Worm (Caenorhabditis elegans) whole organism, L4 larva: ENCODE data around the gene lag-2.

Source experiments
- D1046.2 ChIP-seq: fragments of 200-800 bp; sonication (Bioruptor generic); IDR thresholded peaks from 2 replicates; pipeline ENCODE4 v1.3.6; 2022; ENCODE audit warnings: missing genetic modification characterization, missing compliant biosample characterization
- F44E2.7 ChIP-seq: fragments of 200-800 bp; sonication (Bioruptor generic); IDR thresholded peaks from 2 replicates; pipeline ENCODE4 v2.1.2; 2022; ENCODE audit warnings: missing genetic modification characterization, missing compliant biosample characterization
- R02D3.7 ChIP-seq: fragments of 150-350 bp; sonication (generic microtip); optimal IDR thresholded peaks from 3 replicates; lab custom pipeline; 2014; ENCODE audit warnings: missing biosample characterization, missing genetic modification characterization
- Y48G9A.11 ChIP-seq: fragments of 200-800 bp; sonication (Bioruptor generic); IDR thresholded peaks from 2 replicates; pipeline ENCODE4 v1.3.6; 2022; ENCODE audit warnings: missing genetic modification reagents, missing genetic modification characterization, missing compliant biosample characterization
- ZK337.2 ChIP-seq: fragments of 200-800 bp; sonication (Bioruptor generic); IDR thresholded peaks from 2 replicates; pipeline ENCODE4 v1.3.6; 2022; ENCODE audit warnings: missing genetic modification reagents, missing genetic modification characterization, missing compliant biosample characterization
- arid-1 ChIP-seq: fragments of 200-800 bp; sonication (Bioruptor generic); conservative IDR thresholded peaks from 2 replicates; pipeline ENCODE4 v1.3.6; 2022; ENCODE audit warnings: missing genetic modification reagents, missing genetic modification characterization, missing compliant biosample characterization
- attf-4 ChIP-seq: sonication (generic microtip); optimal IDR thresholded peaks from 3 replicates; lab custom pipeline; 2017; ENCODE audit warnings: missing biosample characterization, missing genetic modification characterization
- ceh-28 ChIP-seq: fragments of 150-350 bp; optimal IDR thresholded peaks from 2 replicates; lab custom pipeline; 2014; ENCODE audit warnings: missing biosample characterization, missing genetic modification reagents, missing genetic modification characterization
- cey-2 ChIP-seq: sonication (generic microtip); optimal IDR thresholded peaks from 3 replicates; lab custom pipeline; 2017; ENCODE audit warnings: missing genetic modification characterization, mild to moderate bottlenecking, missing compliant biosample characterization, antibody characterized with exemption, borderline replicate concordance; ENCODE audit not compliant: insufficient read depth
- ctbp-1 ChIP-seq: fragments of 200-800 bp; sonication (Bioruptor generic); IDR thresholded peaks from 2 replicates; pipeline ENCODE4 v1.3.6; 2022; ENCODE audit warnings: missing genetic modification reagents, missing genetic modification characterization, missing compliant biosample characterization
- daf-16 ChIP-seq, 3 experiments: sonication (generic microtip); optimal IDR thresholded peaks; 2 replicates each; lab custom pipeline; 2016 to 2017; ENCODE audit warnings: missing genetic modification characterization in 3 of 3, missing genetic modification reagents in 3 of 3, mild to moderate bottlenecking in 2 of 3, missing compliant biosample characterization in 2 of 3, missing biosample characterization in 1 of 3, moderate library complexity in 1 of 3
- daf-8 ChIP-seq: fragments of 200-800 bp; sonication (Bioruptor generic); IDR thresholded peaks from 2 replicates; pipeline ENCODE4 v1.3.6; 2022; ENCODE audit warnings: missing genetic modification characterization, missing compliant biosample characterization
- dmd-8 ChIP-seq: fragments of 200-800 bp; sonication (Bioruptor generic); IDR thresholded peaks from 2 replicates; pipeline ENCODE4 v1.3.6; 2022; ENCODE audit warnings: missing genetic modification characterization, missing compliant biosample characterization
- fos-1 ChIP-seq: fragments of 150-350 bp; optimal IDR thresholded peaks from 2 replicates; lab custom pipeline; 2014; ENCODE audit warnings: missing biosample characterization, missing genetic modification characterization
- gei-8 ChIP-seq: fragments of 200-800 bp; sonication (Bioruptor generic); optimal IDR thresholded peaks from 2 replicates; lab custom pipeline; 2018; ENCODE audit warnings: mild to moderate bottlenecking, missing genetic modification characterization, missing compliant biosample characterization
- hlh-11 ChIP-seq: fragments of 200-800 bp; sonication (Bioruptor generic); optimal IDR thresholded peaks from 2 replicates; lab custom pipeline; 2018; ENCODE audit warnings: mild to moderate bottlenecking, missing genetic modification characterization, missing compliant biosample characterization
- hlh-30 ChIP-seq: sonication (generic microtip); optimal IDR thresholded peaks from 2 replicates; lab custom pipeline; 2017; ENCODE audit warnings: antibody characterized with exemption, mild to moderate bottlenecking, missing genetic modification characterization, missing compliant biosample characterization; ENCODE audit not compliant: insufficient read depth
- jun-1 ChIP-seq: fragments of 150-350 bp; optimal IDR thresholded peaks from 2 replicates; lab custom pipeline; 2014; ENCODE audit warnings: missing biosample characterization, missing genetic modification reagents, missing genetic modification characterization
- lim-7 ChIP-seq: fragments of 200-800 bp; sonication (Bioruptor generic); IDR thresholded peaks from 2 replicates; pipeline ENCODE4 v1.3.6; 2022; ENCODE audit warnings: missing genetic modification characterization, missing compliant biosample characterization
- lin-29 ChIP-seq: fragments of 200-800 bp; sonication (Bioruptor generic); IDR thresholded peaks from 2 replicates; pipeline ENCODE4 v1.3.6; 2022; ENCODE audit warnings: missing genetic modification reagents, missing genetic modification characterization, missing compliant biosample characterization
- madf-5 ChIP-seq, 2 experiments: fragments of 200-800 bp; sonication (Bioruptor generic); IDR thresholded peaks; 2 replicates each; pipeline ENCODE4 v1.3.6; 2022; ENCODE audit warnings: missing compliant biosample characterization in 2 of 2, missing genetic modification characterization in 2 of 2
- madf-9 ChIP-seq: fragments of 200-800 bp; sonication (Bioruptor generic); conservative IDR thresholded peaks from 2 replicates; pipeline ENCODE4 v1.3.6; 2022; ENCODE audit warnings: missing genetic modification reagents, missing genetic modification characterization, missing compliant biosample characterization
- mes-2 ChIP-seq: sonication (generic microtip); optimal IDR thresholded peaks from 2 replicates; lab custom pipeline; 2016; ENCODE audit warnings: missing genotype, mild to moderate bottlenecking, missing genetic modification characterization, missing compliant biosample characterization; ENCODE audit not compliant: poor library complexity, severe bottlenecking
- nhr-6 ChIP-seq: fragments of 150-350 bp; optimal IDR thresholded peaks from 2 replicates; lab custom pipeline; 2014; ENCODE audit warnings: missing biosample characterization, missing genetic modification characterization
- nhr-76 ChIP-seq: fragments of 150-350 bp; optimal IDR thresholded peaks from 2 replicates; lab custom pipeline; 2014; ENCODE audit warnings: missing biosample characterization, missing genetic modification characterization
- pha-4 ChIP-seq, 2 experiments: fragments of 150-350 bp in 1 of 2; fragments of 200-800 bp in 1 of 2; sonication (Bioruptor generic) in 1 of 2; IDR thresholded peaks in 1 of 2; optimal IDR thresholded peaks in 1 of 2; 2 replicates each; pipeline versions ENCODE4 v1.3.6 to Lab custom; 2014 to 2022; ENCODE audit warnings: missing genetic modification characterization in 2 of 2, missing genetic modification reagents in 2 of 2, missing biosample characterization in 1 of 2, missing compliant biosample characterization in 1 of 2
- set-16 ChIP-seq: fragments of 200-800 bp; sonication (Bioruptor generic); IDR thresholded peaks from 2 replicates; pipeline ENCODE4 v1.3.6; 2022; ENCODE audit warnings: missing genetic modification reagents, missing genetic modification characterization, missing compliant biosample characterization
- skn-1 ChIP-seq: fragments of 150-350 bp; optimal IDR thresholded peaks from 2 replicates; lab custom pipeline; 2014; ENCODE audit warnings: missing biosample characterization, missing genetic modification characterization
- snpc-4 ChIP-seq: fragments of 150-350 bp; optimal IDR thresholded peaks from 2 replicates; lab custom pipeline; 2014; ENCODE audit warnings: missing biosample characterization, missing genetic modification characterization
- spr-3 ChIP-seq: fragments of 200-800 bp; sonication (Bioruptor generic); optimal IDR thresholded peaks from 2 replicates; lab custom pipeline; 2018; ENCODE audit warnings: mild to moderate bottlenecking, missing genetic modification characterization, missing compliant biosample characterization
- unc-130 ChIP-seq: sonication (generic microtip); optimal IDR thresholded peaks from 2 replicates; lab custom pipeline; 2016; ENCODE audit warnings: missing genetic modification reagents, missing genetic modification characterization, missing compliant biosample characterization
- unc-39 ChIP-seq: sonication (generic microtip); optimal IDR thresholded peaks from 2 replicates; lab custom pipeline; 2017; ENCODE audit warnings: missing biosample characterization, missing genetic modification characterization

Gene lag-2

DNA sequence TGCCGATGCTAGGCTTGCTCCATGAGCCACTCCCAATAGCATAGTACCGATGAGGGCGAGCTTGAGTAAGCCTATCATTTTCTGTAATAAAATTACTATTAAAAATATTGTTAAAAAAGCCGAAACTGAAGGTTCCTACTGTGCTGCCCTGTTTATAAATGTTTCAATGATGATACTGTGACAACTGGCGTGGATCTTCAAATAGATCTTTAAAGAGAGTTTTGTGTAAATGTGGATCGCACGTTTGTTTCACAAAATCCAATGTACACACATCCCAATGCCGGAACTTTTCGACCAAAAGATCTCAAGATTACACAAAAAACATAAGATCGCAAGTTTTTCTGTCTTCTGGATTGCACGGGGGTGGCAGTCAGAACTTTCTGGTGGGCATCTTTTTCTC is 22.7 kb upstream of the lag-2 start, which contains the start of gene C36C5.14:
TSS of gene C36C5.14 (minus strand) at position 101 of the 400 bp plus-strand sequence.
- TF ChIP-seq attf-4 (tag; lab: Kevin White, UChicago) (no peak), set-16 (GFP tag; lab: Robert Waterston, UW) (no peak), unc-130 (GFP tag; lab: Kevin White, UChicago) (no peak), skn-1 (tag; lab: Kevin White, UChicago) (no peak), daf-16 (GFP tag; optimal IDR thresholded peaks at IDR 0.05; lab: Kevin White, UChicago) (no peak), daf-16 (tag; optimal IDR thresholded peaks at IDR 0.05; lab: Kevin White, UChicago) (no peak), fos-1 (no peak), dmd-8 (GFP tag; lab: Robert Waterston, UW) (no peak), nhr-76 (tag; lab: Kevin White, UChicago) (no peak), R02D3.7 (tag; lab: Kevin White, UChicago) (no peak), Y48G9A.11 (no peak), unc-39 (tag; lab: Kevin White, UChicago) (no peak), cey-2 (tag; lab: Kevin White, UChicago) (no peak)

DNA sequence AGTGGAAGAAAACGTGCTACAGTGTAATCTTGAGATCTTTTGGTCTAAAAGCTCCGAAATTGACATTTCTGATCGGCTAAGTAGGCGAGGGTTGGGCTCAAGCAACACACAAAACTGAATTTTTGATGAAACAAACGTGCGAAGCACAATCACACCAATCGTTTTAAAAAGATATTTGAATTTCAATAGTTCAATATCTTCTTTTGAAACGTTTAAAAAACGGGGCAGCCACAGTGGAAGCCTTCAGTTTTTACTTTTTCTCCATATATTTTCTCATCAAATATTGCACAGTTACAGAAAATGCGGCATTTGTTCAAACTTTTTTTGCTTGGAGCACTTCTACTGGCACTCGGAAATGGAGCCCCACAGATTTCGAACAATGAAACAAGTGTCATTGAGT is 21.9 kb upstream of the lag-2 start, which contains the start of gene C36C5.4:
TSS of gene C36C5.4 (plus strand) at position 301 of the 400 bp plus-strand sequence.
- no peak for TF ChIP-seq jun-1 (tag; lab: Kevin White, UChicago)
- no peak for TF ChIP-seq ctbp-1 (GFP tag; lab: Robert Waterston, UW)
- TF ChIP-seq mes-2 (tag; lab: Kevin White, UChicago), result no peak
- no peak for TF ChIP-seq lim-7 (GFP tag; lab: Robert Waterston, UW)
- TF ChIP-seq set-16 (GFP tag; lab: Robert Waterston, UW), result no peak
- no peak for TF ChIP-seq lin-29 (GFP tag; lab: Robert Waterston, UW)
- no peak for TF ChIP-seq madf-9 (GFP tag; lab: Robert Waterston, UW)
- TF ChIP-seq gei-8 (GFP tag; lab: Kevin White, UChicago), result no peak
- TF ChIP-seq pha-4 (GFP tag; IDR thresholded peaks at IDR 0.05; lab: Robert Waterston, UW), result no peak
- TF ChIP-seq pha-4 (tag; optimal IDR thresholded peaks at IDR 0.05; lab: Kevin White, UChicago), result no peak
- TF ChIP-seq arid-1 (GFP tag; lab: Robert Waterston, UW), result no peak

DNA sequence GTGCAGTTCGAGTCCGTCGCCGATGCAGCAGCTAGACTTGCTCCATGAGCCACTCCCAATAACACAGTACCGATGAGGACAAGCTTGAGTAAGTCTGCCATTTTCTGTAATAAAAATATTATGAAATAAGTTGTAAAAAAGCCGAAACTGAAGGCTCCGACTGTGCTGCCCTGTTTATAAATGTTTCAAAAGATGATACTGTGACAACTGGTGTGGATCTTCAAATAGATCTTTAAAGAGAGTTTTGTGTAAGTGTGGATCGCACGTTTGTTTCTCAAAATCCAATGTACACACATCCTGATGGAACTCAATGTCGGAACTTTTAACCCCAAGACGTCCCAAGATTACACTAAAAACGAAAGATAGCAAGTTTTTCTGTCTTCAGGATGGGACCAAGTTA is 19.5 kb upstream of the lag-2 start, which contains the start of gene C36C5.15:
TSS of gene C36C5.15 (minus strand) at position 101 of the 400 bp plus-strand sequence.
- TF ChIP-seq ctbp-1 (GFP tag; lab: Robert Waterston, UW), result no peak
- TF ChIP-seq hlh-30, result no peak
- no peak for TF ChIP-seq snpc-4 (tag; lab: Kevin White, UChicago)
- no peak for TF ChIP-seq madf-5 (GFP tag; IDR thresholded peaks at IDR 0.05; lab: Robert Waterston, UW)
- no peak for TF ChIP-seq F44E2.7
- TF ChIP-seq D1046.2, result no peak
- no peak for TF ChIP-seq ZK337.2 (GFP tag; lab: Robert Waterston, UW)

DNA sequence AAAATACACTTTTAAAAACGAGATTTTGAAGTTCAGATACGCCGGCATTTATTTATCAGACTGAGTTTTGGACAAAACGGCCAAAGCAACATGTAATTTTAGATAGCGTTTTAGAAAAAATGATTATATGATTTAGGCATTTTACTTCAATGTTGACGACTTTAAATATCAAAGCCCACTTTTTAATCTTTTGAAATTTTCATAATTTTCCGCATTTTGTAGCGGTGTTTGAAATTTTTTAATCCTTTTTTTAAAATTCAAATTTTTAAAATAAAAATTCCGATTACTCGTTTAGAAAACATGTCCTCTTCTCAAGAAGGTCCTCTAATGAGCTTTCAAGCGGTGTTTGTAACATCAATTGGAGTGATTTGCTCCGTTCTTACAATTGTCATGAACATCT is 18.3 kb upstream of the lag-2 start, which contains the start of gene srbc-6:
TSS of gene srbc-6 (plus strand) at position 301 of the 400 bp plus-strand sequence.
- TF ChIP-seq nhr-6 (tag; lab: Kevin White, UChicago) (no peak), hlh-11 (tag; lab: Kevin White, UChicago) (no peak)

DNA sequence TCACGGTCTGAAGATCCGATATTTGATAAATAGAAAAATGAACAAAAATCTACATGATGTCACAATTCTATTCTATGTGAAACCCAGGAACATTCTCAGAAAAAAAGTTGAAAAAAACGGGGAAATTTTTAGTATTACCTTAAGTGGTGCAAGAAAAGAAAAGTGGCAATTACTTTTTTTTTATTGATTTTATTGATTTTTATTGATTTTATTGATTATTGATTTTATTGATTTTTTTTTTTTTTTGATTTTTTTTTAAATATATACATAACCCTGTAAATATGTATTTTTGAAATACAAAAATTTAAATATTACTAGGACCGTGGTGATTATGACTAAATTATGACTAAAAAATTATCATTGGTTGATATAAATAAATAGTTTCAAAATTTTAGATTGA is 16.5 kb upstream of the lag-2 start:
- TF ChIP-seq Y48G9A.11 (no peak), ceh-28 (tag; lab: Kevin White, UChicago) (peak; percentile 86)
- TF ChIP-seq, all 104 proteins: peak for 1

DNA sequence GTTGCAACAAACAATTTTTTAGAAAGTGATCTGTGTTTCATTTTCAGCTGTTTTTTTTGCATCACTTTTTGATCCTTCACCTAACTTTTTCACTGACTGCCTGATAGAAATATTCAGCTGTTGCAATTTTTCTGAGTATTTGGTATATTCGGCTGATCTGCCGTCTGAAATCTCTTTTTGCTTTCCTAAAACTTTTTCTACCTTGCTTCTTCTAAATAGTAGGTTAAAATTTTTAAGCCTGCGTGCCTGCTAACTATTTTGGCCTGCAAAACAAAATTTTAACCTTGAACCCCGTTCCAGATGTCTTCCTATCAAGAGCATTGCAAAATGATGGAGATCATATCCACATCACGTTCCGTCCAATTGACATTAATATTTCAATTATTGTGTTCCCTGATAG is 12.0 kb upstream of the lag-2 start, which contains the start of gene srab-8:
TSS of gene srab-8 (plus strand) at position 301 of the 400 bp plus-strand sequence.
- no peak for TF ChIP-seq unc-39 (tag; lab: Kevin White, UChicago)
- TF ChIP-seq daf-8, result no peak
- TF ChIP-seq spr-3 (GFP tag; lab: Kevin White, UChicago), result no peak
- TF ChIP-seq snpc-4 (tag; lab: Kevin White, UChicago), result no peak
- TF ChIP-seq, all 104 proteins: peak for 0
